Worm (Caenorhabditis elegans): ENCODE measurements around the gene col-110.

col-110 gene

DNA sequence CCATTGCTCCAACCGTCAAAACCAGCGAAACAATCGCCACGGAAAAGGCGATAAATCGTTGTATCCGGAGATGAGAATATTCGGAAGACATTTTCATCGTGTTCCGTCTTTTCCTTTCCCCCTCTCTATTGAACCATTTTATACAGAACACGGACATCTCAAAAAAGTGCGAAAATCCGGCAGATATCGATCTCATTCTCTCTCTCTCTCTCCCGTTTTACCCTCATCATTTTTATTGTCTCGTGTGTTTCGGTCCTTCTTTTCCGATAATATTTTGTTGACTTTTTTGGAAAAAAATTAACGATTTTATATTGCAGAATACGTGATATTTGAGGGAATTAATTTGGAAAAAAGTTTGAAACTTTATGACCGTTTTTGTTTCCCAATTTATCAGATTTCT is at the start of gene col-110:
Gene col-110 (minus strand): TSS at position 101 of the 400 bp plus-strand sequence.
- no peak for TF ChIP-seq unc-62 (GFP tag; optimal IDR thresholded peaks at IDR 0.05)

DNA sequence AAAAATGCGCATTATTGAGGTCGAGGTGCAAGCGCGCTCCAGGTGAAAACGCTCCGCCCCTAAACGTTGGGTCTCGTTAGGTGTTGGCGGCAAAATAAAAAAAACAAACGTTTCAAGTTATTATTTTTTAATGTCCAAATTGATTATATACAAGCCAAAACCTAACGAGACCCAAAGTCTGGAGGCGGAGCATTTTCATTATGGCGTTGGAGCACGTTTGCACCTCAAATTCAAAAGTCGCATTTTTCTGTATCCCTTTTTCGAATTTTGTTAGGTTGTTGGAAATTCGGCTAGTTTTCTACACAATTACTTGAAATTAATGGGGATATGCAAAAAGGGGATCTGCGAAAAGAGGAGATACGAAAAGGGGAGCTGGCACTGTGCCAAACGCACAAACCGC is 48.4 kb upstream of the col-110 start, which contains the start of gene col-111:
Gene col-111 (minus strand): TSS at position 101 of the 400 bp plus-strand sequence.
- no peak for TF ChIP-seq unc-62 (GFP tag; optimal IDR thresholded peaks at IDR 0.05)

DNA sequence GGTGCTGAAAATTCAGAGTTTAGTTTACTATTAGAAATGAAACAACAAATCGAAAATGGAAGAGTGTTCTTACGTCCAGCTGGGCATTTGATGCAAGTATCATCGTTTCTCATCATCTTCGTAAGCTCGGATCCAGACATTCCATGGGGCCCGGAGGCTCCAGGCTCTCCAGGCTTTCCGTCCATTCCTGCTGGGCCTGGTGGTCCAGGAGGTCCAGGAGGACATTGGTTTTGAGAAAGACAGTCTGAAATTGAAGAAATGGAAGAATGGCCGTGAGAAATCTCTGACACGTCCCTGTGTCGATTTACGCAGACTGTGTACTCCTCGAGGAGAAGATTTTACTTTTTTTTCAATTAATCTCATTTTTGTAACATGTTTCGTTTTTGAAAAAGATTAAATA is 46.9 kb upstream of the col-110 start:
- TF ChIP-seq unc-62 (GFP tag; optimal IDR thresholded peaks at IDR 0.05): no peak

ce11 chrIV:4655979-4656378 is 46.5 kb upstream of the col-110 start:
- TF ChIP-seq unc-62 (GFP tag; optimal IDR thresholded peaks at IDR 0.05): no peak

DNA sequence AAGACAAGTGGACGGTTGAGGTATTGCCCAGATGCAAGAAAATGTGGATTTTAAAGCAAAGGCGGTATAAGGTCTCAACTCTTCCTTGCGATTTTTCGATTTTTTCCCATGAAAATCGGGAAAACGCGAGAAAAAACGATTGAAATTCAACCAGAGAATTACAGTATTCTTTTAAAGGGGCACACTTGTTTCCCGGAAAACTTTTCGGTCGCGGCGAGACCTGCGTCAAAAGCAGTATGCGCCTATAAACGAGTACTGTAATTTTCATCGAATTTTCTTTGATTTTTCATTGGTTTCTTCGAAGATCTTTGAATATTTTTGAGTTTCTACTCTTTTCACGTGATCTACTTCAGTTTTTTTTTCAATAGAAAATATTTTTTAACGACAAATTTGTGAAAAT is 44.2 kb upstream of the col-110 start:
- TF ChIP-seq unc-62 (GFP tag; optimal IDR thresholded peaks at IDR 0.05): no peak

- TF ChIP-seq unc-62 (GFP tag; optimal IDR thresholded peaks at IDR 0.05): no peak
Measured at ce11 chrIV:4652962-4653361, 43.5 kb upstream of the col-110 start, which contains the start of gene psr-1. TSS of gene psr-1 (plus strand) at chrIV:4653262.

DNA sequence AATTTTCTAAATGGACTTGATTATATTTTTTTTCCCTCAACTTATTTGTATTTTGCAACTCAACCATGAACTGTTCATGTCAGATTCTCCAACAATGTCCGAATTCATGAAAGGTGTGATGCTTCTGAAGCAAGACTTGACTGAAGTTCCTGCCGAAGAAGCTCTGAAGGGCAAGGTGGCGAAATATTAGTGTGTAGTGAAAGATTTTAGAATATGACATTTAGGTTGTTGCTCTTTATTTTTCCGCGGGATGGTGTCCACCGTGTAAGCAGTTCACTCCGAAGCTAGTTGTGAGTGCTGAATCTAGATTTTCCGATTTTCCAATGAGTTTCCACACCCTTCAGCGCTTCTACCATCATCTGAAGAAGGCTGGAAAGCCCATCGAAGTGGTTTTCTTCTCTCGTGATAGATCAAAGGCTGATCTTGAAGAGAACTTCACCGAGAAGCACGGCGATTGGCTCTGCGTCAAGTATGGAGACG is 42.9 kb upstream of the col-110 start, which contains the start of gene F29B9.5:
Gene F29B9.5 (plus strand): TSS at position 51 of the 480 bp plus-strand sequence.
- no peak for TF ChIP-seq unc-62 (GFP tag; optimal IDR thresholded peaks at IDR 0.05)

DNA sequence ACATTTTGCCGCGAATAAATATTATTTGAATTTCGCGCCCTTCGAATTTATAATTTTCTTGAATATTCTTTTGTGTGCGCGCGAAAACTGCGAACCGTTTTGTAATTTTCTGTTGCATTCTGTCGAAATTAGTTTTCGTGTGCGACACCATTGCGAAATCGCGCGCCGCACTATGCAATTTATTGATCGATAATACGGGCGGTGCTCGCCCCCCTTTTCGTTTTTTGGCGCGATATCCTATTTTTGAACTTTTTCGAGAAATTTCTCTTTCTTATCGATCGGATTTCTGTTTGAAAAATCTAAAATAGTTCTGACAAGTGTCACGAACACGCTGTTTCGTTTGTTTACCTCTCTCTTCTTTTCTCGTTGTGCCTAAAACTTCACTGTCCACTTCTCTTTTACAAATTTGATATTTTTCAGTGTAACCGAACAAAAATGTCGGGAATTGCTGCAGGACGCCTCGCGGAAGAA is 41.2 kb upstream of the col-110 start, which contains the start of gene ubc-9:
Gene ubc-9 (plus strand): TSS at position 421 of the 471 bp plus-strand sequence.
- no peak for TF ChIP-seq unc-62 (GFP tag; optimal IDR thresholded peaks at IDR 0.05)

DNA sequence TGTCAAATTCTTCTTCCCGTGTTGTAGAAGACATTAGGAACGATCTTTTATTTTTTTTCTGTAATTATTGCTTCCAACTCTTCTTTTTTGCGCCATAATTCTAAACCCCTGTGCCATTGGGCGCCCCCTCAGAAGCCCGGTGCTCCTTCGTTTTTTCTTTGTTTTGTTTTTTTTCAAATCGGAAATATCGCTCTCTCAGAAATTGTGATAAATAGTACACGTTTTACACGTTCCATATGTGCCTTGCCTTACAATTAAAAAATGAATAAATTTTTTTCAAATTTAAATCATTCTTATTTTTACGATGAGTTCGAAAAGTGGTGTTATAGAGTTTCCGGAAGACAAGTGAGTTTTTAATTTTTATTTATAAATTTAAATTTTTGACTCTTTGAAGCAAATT is 40.0 kb upstream of the col-110 start, which contains the start of gene F29B9.7:
Gene F29B9.7 (plus strand): TSS at position 301 of the 400 bp plus-strand sequence.
- TF ChIP-seq unc-62 (GFP tag; optimal IDR thresholded peaks at IDR 0.05): no peak

- TF ChIP-seq unc-62 (GFP tag; optimal IDR thresholded peaks at IDR 0.05): no peak
Measured at ce11 chrIV:4647385-4647784, 37.9 kb upstream of the col-110 start, which contains the start of gene F29B9.8. TSS of gene F29B9.8 (plus strand) at chrIV:4647685.

ce11 chrIV:4645243-4645642 is 35.8 kb upstream of the col-110 start:
- TF ChIP-seq unc-62 (GFP tag; optimal IDR thresholded peaks at IDR 0.05): no peak

- no peak for TF ChIP-seq unc-62 (GFP tag; optimal IDR thresholded peaks at IDR 0.05)
Measured at ce11 chrIV:4643577-4643976, 34.1 kb upstream of the col-110 start.

DNA sequence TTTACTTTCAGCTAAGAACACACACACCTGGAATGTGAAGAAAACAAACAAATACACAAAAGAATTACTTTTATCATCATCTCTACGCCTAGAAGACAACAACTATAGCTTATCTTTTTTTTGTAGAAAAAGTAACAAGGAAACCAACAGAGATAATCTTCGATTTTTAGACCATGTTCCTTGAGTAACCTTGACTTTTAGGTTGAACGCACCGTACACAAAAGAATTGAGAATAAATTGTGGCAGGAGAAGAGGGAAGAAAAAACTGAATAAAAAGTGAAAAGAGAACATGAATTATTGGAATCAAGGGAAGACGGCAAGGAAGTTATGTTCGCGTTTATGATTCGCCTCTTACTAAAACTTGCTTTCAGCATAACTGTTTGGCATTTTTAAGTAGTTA is 31.5 kb upstream of the col-110 start:
- no peak for TF ChIP-seq unc-62 (GFP tag; optimal IDR thresholded peaks at IDR 0.05)

- TF ChIP-seq unc-62 (GFP tag; optimal IDR thresholded peaks at IDR 0.05): no peak
Measured at ce11 chrIV:4639352-4639751, 29.9 kb upstream of the col-110 start.

DNA sequence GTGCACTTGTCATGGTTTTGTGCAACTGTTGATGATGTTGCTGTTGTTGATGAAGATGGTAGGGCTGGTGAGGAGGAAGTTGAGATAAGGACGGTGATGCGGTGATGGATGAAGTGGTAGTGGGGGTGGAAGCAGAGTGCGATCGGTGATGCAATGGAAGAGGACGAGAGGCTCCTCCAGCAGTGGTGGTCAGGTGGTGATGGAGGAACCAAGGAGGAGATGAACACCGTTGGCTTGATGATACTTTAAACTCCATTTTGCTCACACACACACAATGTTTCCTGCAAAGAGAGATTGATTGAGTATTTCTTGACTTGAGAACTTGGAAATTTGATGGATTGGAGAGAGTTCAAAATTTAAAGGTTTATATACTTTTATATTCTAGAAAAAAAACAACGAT is 28.4 kb upstream of the col-110 start, which contains the start of gene F19C7.8:
Gene F19C7.8 (minus strand): TSS at position 256 of the 400 bp plus-strand sequence.
- TF ChIP-seq unc-62 (GFP tag; optimal IDR thresholded peaks at IDR 0.05): no peak

ce11 chrIV:4636001-4636400 is 26.5 kb upstream of the col-110 start, which contains the start of gene R105.5:
TSS of gene R105.5 (plus strand) at chrIV:4636301.
- TF ChIP-seq unc-62 (GFP tag; optimal IDR thresholded peaks at IDR 0.05): no peak

- no peak for TF ChIP-seq unc-62 (GFP tag; optimal IDR thresholded peaks at IDR 0.05)
Measured at ce11 chrIV:4633393-4633792, 23.9 kb upstream of the col-110 start, which contains the start of gene R105.1. TSS of gene R105.1 (plus strand) at chrIV:4633693.

Data from whole organism, dauer.